Fruit fly (Drosophila melanogaster) whole organism, embryonic: Measurements from ENCODE around the gene KFase.

Source experiments
- CG10321 ChIP-seq: fragments of 200-800 bp; sonication (Bioruptor generic); IDR thresholded peaks from 2 replicates; pipeline ENCODE4 v1.3.6; 2022; ENCODE audit warnings: missing biosample characterization, missing genetic modification characterization
- CG11085 ChIP-seq: fragments of 200-800 bp; sonication (Bioruptor generic); IDR thresholded peaks from 2 replicates; pipeline ENCODE4 v1.3.6; 2022; ENCODE audit warnings: missing biosample characterization, missing genetic modification characterization
- CG12659 ChIP-seq: fragments of 200-800 bp; sonication (Bioruptor generic); optimal IDR thresholded peaks from 3 replicates; lab custom pipeline; 2017; ENCODE audit warnings: mild to moderate bottlenecking, missing biosample characterization, missing genetic modification reagents, missing genetic modification characterization
- CG12942 ChIP-seq: fragments of 200-800 bp; sonication (Bioruptor generic); optimal IDR thresholded peaks from 3 replicates; lab custom pipeline; 2016; ENCODE audit warnings: missing biosample characterization, missing genetic modification characterization
- CG14667 ChIP-seq: fragments of 200-800 bp; sonication (Bioruptor generic); IDR thresholded peaks from 2 replicates; pipeline ENCODE4 v1.3.6; 2022; ENCODE audit warnings: missing biosample characterization, missing genetic modification characterization
- CG14710 ChIP-seq: fragments of 200-800 bp; sonication (Bioruptor generic); optimal IDR thresholded peaks from 3 replicates; lab custom pipeline; 2019; ENCODE audit warnings: missing biosample characterization, mild to moderate bottlenecking, missing genetic modification characterization, moderate library complexity
- CG14965 ChIP-seq: fragments of 200-800 bp; sonication (Bioruptor generic); optimal IDR thresholded peaks from 2 replicates; lab custom pipeline; 2016; ENCODE audit warnings: missing biosample characterization, missing genetic modification characterization, borderline replicate concordance
- CG15479 ChIP-seq: fragments of 200-800 bp; sonication (Bioruptor generic); optimal IDR thresholded peaks from 3 replicates; lab custom pipeline; 2019; ENCODE audit warnings: missing biosample characterization, mild to moderate bottlenecking, missing genetic modification characterization, moderate library complexity
- CG18011 ChIP-seq: fragments of 200-800 bp; sonication (Bioruptor generic); optimal IDR thresholded peaks from 2 replicates; lab custom pipeline; 2017; ENCODE audit warnings: missing biosample characterization, missing genetic modification characterization, mild to moderate bottlenecking, moderate library complexity, missing genotype
- CG18476 ChIP-seq: fragments of 200-800 bp; sonication (Bioruptor generic); optimal IDR thresholded peaks from 2 replicates; lab custom pipeline; 2016; ENCODE audit warnings: missing biosample characterization, mild to moderate bottlenecking, missing genetic modification characterization
- CG18599 ChIP-seq: fragments of 200-800 bp; sonication (Bioruptor generic); optimal IDR thresholded peaks from 3 replicates; lab custom pipeline; 2017; ENCODE audit warnings: missing biosample characterization, missing genetic modification characterization, mild to moderate bottlenecking, moderate library complexity, missing genetic modification reagents
- CG2120 ChIP-seq: fragments of 200-800 bp; sonication (Bioruptor generic); optimal IDR thresholded peaks from 3 replicates; lab custom pipeline; 2016; ENCODE audit warnings: missing biosample characterization, missing genetic modification characterization
- CG31388 ChIP-seq: fragments of 200-800 bp; sonication (Bioruptor generic); optimal IDR thresholded peaks from 2 replicates; lab custom pipeline; 2016; ENCODE audit warnings: missing biosample characterization, missing genetic modification characterization
- CG32772 ChIP-seq: fragments of 200-800 bp; sonication (Bioruptor generic); IDR thresholded peaks from 2 replicates; pipeline ENCODE4 v1.3.6; 2022; ENCODE audit warnings: missing biosample characterization, missing genetic modification characterization
- CG34224 ChIP-seq: fragments of 200-800 bp; sonication (Bioruptor generic); IDR thresholded peaks from 3 replicates; pipeline ENCODE4 v1.3.6; 2022; ENCODE audit warnings: missing biosample characterization, missing genetic modification characterization; ENCODE audit not compliant: partially characterized antibody
- CG6272 ChIP-seq: fragments of 200-800 bp; sonication (Bioruptor generic); IDR thresholded peaks from 2 replicates; pipeline ENCODE4 v1.3.6; 2022; ENCODE audit warnings: missing biosample characterization, missing genetic modification characterization
- CG6683 ChIP-seq: fragments of 200-800 bp; sonication (Bioruptor generic); optimal IDR thresholded peaks from 2 replicates; lab custom pipeline; 2017; ENCODE audit warnings: missing biosample characterization, mild to moderate bottlenecking, missing genetic modification characterization, missing genetic modification reagents
- CG7745 ChIP-seq: fragments of 200-800 bp; sonication (Bioruptor generic); optimal IDR thresholded peaks from 2 replicates; lab custom pipeline; 2018; ENCODE audit warnings: missing biosample characterization, mild to moderate bottlenecking, missing genetic modification characterization, moderate library complexity
- CG8089 ChIP-seq: fragments of 200-800 bp; sonication (Bioruptor generic); optimal IDR thresholded peaks from 3 replicates; lab custom pipeline; 2016; ENCODE audit warnings: missing biosample characterization, missing genetic modification characterization
- CG8290 ChIP-seq, 3 experiments: fragments of 200-800 bp; sonication (Bioruptor generic); optimal IDR thresholded peaks; 2 replicates each; lab custom pipeline; 2016 to 2019; ENCODE audit warnings: missing biosample characterization in 3 of 3, missing genetic modification characterization in 3 of 3, mild to moderate bottlenecking in 2 of 3, moderate library complexity in 1 of 3
- CG9797 ChIP-seq: fragments of 200-800 bp; sonication (Bioruptor generic); optimal IDR thresholded peaks from 3 replicates; lab custom pipeline; 2018; ENCODE audit warnings: missing biosample characterization, mild to moderate bottlenecking, missing genetic modification characterization
- CG9932 ChIP-seq: fragments of 200-800 bp; sonication (Bioruptor generic); IDR thresholded peaks from 2 replicates; pipeline ENCODE4 v1.3.6; 2022; ENCODE audit warnings: missing biosample characterization, missing genetic modification characterization
- CkIIα-i1 ChIP-seq: fragments of 200-800 bp; sonication (Bioruptor generic); IDR thresholded peaks from 2 replicates; pipeline ENCODE4 v1.3.6; 2022; ENCODE audit warnings: missing biosample characterization, missing genetic modification characterization
- Dip2 ChIP-seq: fragments of 200-800 bp; sonication (Bioruptor generic); IDR thresholded peaks from 2 replicates; pipeline ENCODE4 v1.3.6; 2022; ENCODE audit warnings: missing biosample characterization, missing genetic modification characterization
- Dref ChIP-seq: fragments of 200-800 bp; sonication (Bioruptor generic); IDR thresholded peaks from 2 replicates; pipeline ENCODE4 v1.3.6; 2022; ENCODE audit warnings: missing biosample characterization, missing genetic modification characterization
- E2f2 ChIP-seq: fragments of 200-800 bp; sonication (Bioruptor generic); IDR thresholded peaks from 2 replicates; pipeline ENCODE4 v1.3.6; 2022; ENCODE audit warnings: missing biosample characterization, missing genetic modification characterization
- Eip74EF ChIP-seq, 2 experiments: fragments of 200-800 bp in 1 of 2; fragments of >200 bp in 1 of 2; sonication (Bioruptor generic) in 1 of 2; optimal IDR thresholded peaks; 2 replicates each; lab custom pipeline; 2017 to 2019; ENCODE audit warnings: missing biosample characterization in 2 of 2, missing genetic modification characterization in 2 of 2, mild to moderate bottlenecking in 1 of 2, moderate library complexity in 1 of 2
- Elba2 ChIP-seq: fragments of 200-800 bp; sonication (Bioruptor generic); optimal IDR thresholded peaks from 3 replicates; lab custom pipeline; 2016; ENCODE audit warnings: missing biosample characterization, missing genetic modification characterization
- HLH3B ChIP-seq: fragments of 200-800 bp; sonication (Bioruptor generic); IDR thresholded peaks from 2 replicates; pipeline ENCODE4 v1.3.6; 2022; ENCODE audit warnings: missing biosample characterization, missing genetic modification characterization
- HLHmδ ChIP-seq: fragments of 200-800 bp; sonication (Bioruptor generic); optimal IDR thresholded peaks from 2 replicates; lab custom pipeline; 2018; ENCODE audit warnings: missing biosample characterization, mild to moderate bottlenecking, missing genetic modification characterization, moderate library complexity
- Hsf ChIP-seq: fragments of 200-800 bp; sonication (Bioruptor generic); optimal IDR thresholded peaks from 3 replicates; lab custom pipeline; 2016; ENCODE audit warnings: missing biosample characterization, missing genetic modification characterization
- Lhr ChIP-seq: fragments of 200-800 bp; sonication (Bioruptor generic); optimal IDR thresholded peaks from 3 replicates; lab custom pipeline; 2017; ENCODE audit warnings: mild to moderate bottlenecking, missing biosample characterization, missing genetic modification reagents, missing genetic modification characterization
- Nf-YB ChIP-seq: fragments of 200-800 bp; sonication (Bioruptor generic); optimal IDR thresholded peaks from 3 replicates; lab custom pipeline; 2019; ENCODE audit warnings: missing biosample characterization, mild to moderate bottlenecking, missing genetic modification characterization, moderate library complexity
- Opbp ChIP-seq: fragments of 200-800 bp; sonication (Bioruptor generic); IDR thresholded peaks from 3 replicates; pipeline ENCODE4 v1.3.6; 2022; ENCODE audit warnings: missing biosample characterization, missing genetic modification characterization; ENCODE audit not compliant: partially characterized antibody
- Ravus ChIP-seq: fragments of 200-800 bp; sonication (Bioruptor generic); IDR thresholded peaks from 2 replicates; pipeline ENCODE4 v1.3.6; 2022; ENCODE audit warnings: missing biosample characterization, missing genetic modification characterization
- Sox100B ChIP-seq: fragments of 200-800 bp; sonication (Bioruptor generic); optimal IDR thresholded peaks from 3 replicates; lab custom pipeline; 2018; ENCODE audit warnings: missing biosample characterization, mild to moderate bottlenecking, missing genetic modification characterization
- ara ChIP-seq: fragments of 200-800 bp; sonication (Bioruptor generic); IDR thresholded peaks from 2 replicates; pipeline ENCODE4 v1.3.6; 2022; ENCODE audit warnings: missing biosample characterization, missing genetic modification characterization
- da ChIP-seq: fragments of 200-800 bp; sonication (Bioruptor generic); optimal IDR thresholded peaks from 2 replicates; lab custom pipeline; 2016; ENCODE audit warnings: missing biosample characterization, missing genetic modification characterization
- ems ChIP-seq: fragments of 200-800 bp; sonication (Bioruptor generic); optimal IDR thresholded peaks from 3 replicates; lab custom pipeline; 2016; ENCODE audit warnings: missing biosample characterization, missing genetic modification characterization
- kah ChIP-seq: fragments of 200-800 bp; sonication (Bioruptor generic); optimal IDR thresholded peaks from 2 replicates; lab custom pipeline; 2018; ENCODE audit warnings: missing biosample characterization, mild to moderate bottlenecking, missing genetic modification characterization
- lola ChIP-seq, 3 experiments: fragments of >200 bp in 2 of 3; fragments of 200-800 bp in 1 of 3; sonication (Bioruptor generic) in 1 of 3; optimal IDR thresholded peaks; 2 replicates each; lab custom pipeline; 2017 to 2019; ENCODE audit warnings: missing biosample characterization in 3 of 3, missing genetic modification characterization in 3 of 3, mild to moderate bottlenecking in 1 of 3, moderate library complexity in 1 of 3
- nerfin-2 ChIP-seq: fragments of 200-800 bp; sonication (Bioruptor generic); IDR thresholded peaks from 2 replicates; pipeline ENCODE4 v1.3.6; 2022; ENCODE audit warnings: missing biosample characterization, missing genetic modification characterization; ENCODE audit not compliant: partially characterized antibody
- sc ChIP-seq, 3 experiments: fragments of >200 bp in 2 of 3; fragments of 200-800 bp in 1 of 3; sonication (Bioruptor generic) in 1 of 3; optimal IDR thresholded peaks; 2 replicates in 2 of 3; 3 replicates in 1 of 3; lab custom pipeline; 2017; ENCODE audit warnings: mild to moderate bottlenecking in 1 of 3, missing biosample characterization in 1 of 3, missing genetic modification characterization in 1 of 3, missing genetic modification reagents in 1 of 3
- sisA ChIP-seq: fragments of 200-800 bp; sonication (Bioruptor generic); IDR thresholded peaks from 2 replicates; pipeline ENCODE4 v1.3.6; 2022; ENCODE audit warnings: missing biosample characterization, missing genetic modification characterization
- slbo ChIP-seq: fragments of 200-800 bp; sonication (Bioruptor generic); IDR thresholded peaks from 2 replicates; pipeline ENCODE4 v1.3.6; 2022; ENCODE audit warnings: missing biosample characterization, missing genetic modification characterization
- sob ChIP-seq: fragments of 200-800 bp; sonication (Bioruptor generic); IDR thresholded peaks from 2 replicates; pipeline ENCODE4 v1.3.6; 2022; ENCODE audit warnings: missing biosample characterization, missing genetic modification characterization
- sug ChIP-seq: fragments of 200-800 bp; optimal IDR thresholded peaks from 2 replicates; lab custom pipeline; 2019; ENCODE audit warnings: missing biosample characterization, mild to moderate bottlenecking, missing genetic modification characterization, moderate library complexity
- tup ChIP-seq: fragments of 200-800 bp; sonication (Bioruptor generic); optimal IDR thresholded peaks from 2 replicates; lab custom pipeline; 2016; ENCODE audit warnings: missing biosample characterization, mild to moderate bottlenecking, missing genetic modification characterization, moderate library complexity
- twi ChIP-seq: fragments of 200-800 bp; optimal IDR thresholded peaks from 2 replicates; lab custom pipeline; 2019; ENCODE audit warnings: missing biosample characterization, mild to moderate bottlenecking, missing genetic modification characterization, moderate library complexity

The KFase gene

dm6 chr2L:6476753-6477152 is 11.8 kb downstream of the KFase start, which contains the start of gene CG9536 (continued):
- TF ChIP-seq Dref (GFP tag; lab: Robert Waterston, UW) = peak; percentile 87
- no peak for TF ChIP-seq sc (optimal IDR thresholded peaks at IDR 0.05; lab: Kevin White, UChicago)
- no peak for TF ChIP-seq sc (GFP tag; optimal IDR thresholded peaks at IDR 0.05; lab: Kevin White, UChicago)
- no peak for TF ChIP-seq CG14667 (GFP tag; lab: Robert Waterston, UW)
- TF ChIP-seq slbo (GFP tag; lab: Robert Waterston, UW) = no peak
- peak; percentile 91 for TF ChIP-seq E2f2 (GFP tag; lab: Robert Waterston, UW)
- no peak for TF ChIP-seq CG8089 (GFP tag; lab: Kevin White, UChicago)
- TF ChIP-seq nerfin-2 (GFP tag; lab: Robert Waterston, UW) = peak; percentile 58
- TF ChIP-seq Lhr (GFP tag; lab: Kevin White, UChicago) = peak; percentile 4
- TF ChIP-seq CG32772 (GFP tag; lab: Robert Waterston, UW) = no peak
- TF ChIP-seq CG18476 = no peak
- TF ChIP-seq Eip74EF (GFP tag; optimal IDR thresholded peaks at IDR 0.05; lab: Kevin White, UChicago) = no peak
- no peak for TF ChIP-seq ara (GFP tag; lab: Robert Waterston, UW)
- TF ChIP-seq CkIIα-i1 (GFP tag; lab: Robert Waterston, UW) = no peak
- TF ChIP-seq sisA = no peak
- peak; percentile 17 for TF ChIP-seq CG14710 (tag; lab: Kevin White, UChicago)
- TF ChIP-seq CG18011 (GFP tag; lab: Kevin White, UChicago) = no peak
- TF ChIP-seq twi (tag; lab: Kevin White, UChicago) = no peak
- peak; percentile 15 for TF ChIP-seq sug
- TF ChIP-seq tup = no peak
- TF ChIP-seq Elba2 = peak; percentile 11
- no peak for TF ChIP-seq lola (GFP tag; optimal IDR thresholded peaks at IDR 0.05; lab: Kevin White, UChicago)
- TF ChIP-seq CG8290 (GFP tag; optimal IDR thresholded peaks at IDR 0.05; lab: Kevin White, UChicago) = no peak
- peak in 1 of 2 experiments; percentile 13 for TF ChIP-seq CG8290 (tag; optimal IDR thresholded peaks at IDR 0.05; lab: Kevin White, UChicago)
- no peak for TF ChIP-seq sob (GFP tag; lab: Robert Waterston, UW)
- no peak for TF ChIP-seq ems (GFP tag; lab: Kevin White, UChicago)
- no peak for TF ChIP-seq CG31388
- no peak for TF ChIP-seq Dip2 (GFP tag; lab: Robert Waterston, UW)
- TF ChIP-seq da (GFP tag; lab: Kevin White, UChicago) = no peak
- TF ChIP-seq HLHmδ (GFP tag; lab: Kevin White, UChicago) = no peak
- no peak for TF ChIP-seq HLH3B (GFP tag; lab: Robert Waterston, UW)
- TF ChIP-seq Opbp = peak; percentile 64; the same call in 2 of the 3 replicates
- TF ChIP-seq CG9932 (GFP tag; lab: Robert Waterston, UW) = no peak
- TF ChIP-seq CG12942 (GFP tag; lab: Kevin White, UChicago) = no peak
- TF ChIP-seq CG18599 (GFP tag; lab: Kevin White, UChicago) = no peak
- TF ChIP-seq Hsf (GFP tag; lab: Kevin White, UChicago) = no peak
- no peak for TF ChIP-seq CG7745 (tag; lab: Kevin White, UChicago)
- TF ChIP-seq CG10321 (GFP tag; lab: Robert Waterston, UW) = no peak
- TF ChIP-seq CG14965 (GFP tag; lab: Kevin White, UChicago) = no peak
- TF ChIP-seq CG15479 (GFP tag; lab: Kevin White, UChicago) = no peak
- TF ChIP-seq Ravus (GFP tag; lab: Robert Waterston, UW) = no peak
- peak; percentile 81 for TF ChIP-seq CG9797 (GFP tag; lab: Kevin White, UChicago)
- peak; percentile 14 for TF ChIP-seq CG12659 (GFP tag; lab: Kevin White, UChicago)
- no peak for TF ChIP-seq kah (GFP tag; lab: Kevin White, UChicago)
- no peak for TF ChIP-seq Sox100B (GFP tag; lab: Kevin White, UChicago)
- TF ChIP-seq CG2120 (GFP tag; lab: Kevin White, UChicago) = no peak
- TF ChIP-seq CG11085 (GFP tag; lab: Robert Waterston, UW) = no peak
- no peak for TF ChIP-seq Nf-YB (GFP tag; lab: Kevin White, UChicago)
- TF ChIP-seq CG34224 = peak; percentile 60; the same call in 2 of the 3 replicates
- TF ChIP-seq CG6272 (GFP tag; lab: Robert Waterston, UW) = no peak
- no peak for TF ChIP-seq CG6683 (GFP tag; lab: Kevin White, UChicago)
